Worm (Caenorhabditis elegans) whole organism, L3 larva: Measurements from ENCODE around the gene F11A10.5.
A peak's percentile ranks its signal among the peaks of the same experiment; 100 is the strongest.

Experiments
- ZK546.5 ChIP-seq: sonication (generic microtip); optimal IDR thresholded peaks from 2 replicates; lab custom pipeline; 2017; ENCODE audit warnings: missing biosample characterization, missing genetic modification characterization
- aly-2 ChIP-seq: fragments of 150-350 bp; optimal IDR thresholded peaks from 2 replicates; lab custom pipeline; 2014; ENCODE audit warnings: missing biosample characterization, missing genetic modification characterization
- ama-1 ChIP-seq: fragments of 150-350 bp; optimal IDR thresholded peaks from 2 replicates; lab custom pipeline; 2018
- ceh-16 ChIP-seq: sonication (generic microtip); optimal IDR thresholded peaks from 2 replicates; lab custom pipeline; 2017; ENCODE audit warnings: missing biosample characterization, missing genetic modification characterization
- ceh-28 ChIP-seq: fragments of 150-350 bp; optimal IDR thresholded peaks from 2 replicates; lab custom pipeline; 2014; ENCODE audit warnings: missing biosample characterization, missing genetic modification reagents, missing genetic modification characterization
- ceh-9 ChIP-seq: sonication (generic microtip); optimal IDR thresholded peaks from 2 replicates; lab custom pipeline; 2018; ENCODE audit warnings: missing biosample characterization, missing genetic modification characterization
- daf-12 ChIP-seq: fragments of 150-350 bp; optimal IDR thresholded peaks from 2 replicates; lab custom pipeline; 2014; ENCODE audit warnings: missing biosample characterization, missing genetic modification reagents, missing genetic modification characterization
- egl-27 ChIP-seq: sonication (generic microtip); optimal IDR thresholded peaks from 4 replicates; lab custom pipeline; 2017; ENCODE audit warnings: missing biosample characterization, missing genetic modification reagents, missing genetic modification characterization
- egl-5 ChIP-seq: fragments of 150-350 bp; optimal IDR thresholded peaks from 2 replicates; lab custom pipeline; 2017; ENCODE audit warnings: missing biosample characterization, missing genetic modification reagents, missing genetic modification characterization, inconsistent platforms
- elt-1 ChIP-seq: fragments of 150-350 bp; optimal IDR thresholded peaks from 2 replicates; lab custom pipeline; 2014; ENCODE audit warnings: missing biosample characterization, missing genetic modification characterization
- eor-1 ChIP-seq, 2 experiments: fragments of 150-350 bp; optimal IDR thresholded peaks; 2 replicates each; lab custom pipeline; 2014 to 2018; ENCODE audit warnings: missing biosample characterization in 2 of 2, missing genetic modification characterization in 2 of 2
- fkh-10 ChIP-seq: sonication (generic microtip); optimal IDR thresholded peaks from 2 replicates; lab custom pipeline; 2017; ENCODE audit warnings: missing biosample characterization, missing genetic modification reagents, missing genetic modification characterization
- fkh-2 ChIP-seq: fragments of 150-350 bp; optimal IDR thresholded peaks from 2 replicates; lab custom pipeline; 2014; ENCODE audit warnings: missing biosample characterization, missing genetic modification reagents, missing genetic modification characterization
- fos-1 ChIP-seq: fragments of 150-350 bp; optimal IDR thresholded peaks from 2 replicates; lab custom pipeline; 2014; ENCODE audit warnings: missing biosample characterization, missing genetic modification characterization
- hmg-11 ChIP-seq: sonication (generic microtip); optimal IDR thresholded peaks from 2 replicates; lab custom pipeline; 2016; ENCODE audit warnings: missing genetic modification characterization, missing compliant biosample characterization
- lin-15B ChIP-seq: fragments of 150-350 bp; optimal IDR thresholded peaks from 2 replicates; lab custom pipeline; 2014; ENCODE audit warnings: missing biosample characterization, missing genetic modification characterization
- lsy-12 ChIP-seq: sonication (generic microtip); optimal IDR thresholded peaks from 2 replicates; lab custom pipeline; 2016; ENCODE audit warnings: mild to moderate bottlenecking, missing genetic modification characterization, missing compliant biosample characterization
- nfya-1 ChIP-seq: sonication (generic microtip); optimal IDR thresholded peaks from 2 replicates; lab custom pipeline; 2017; ENCODE audit warnings: missing genetic modification characterization, mild to moderate bottlenecking, missing compliant biosample characterization, antibody characterized with exemption, moderate library complexity; ENCODE audit not compliant: insufficient read depth
- nhr-12 ChIP-seq: fragments of 150-350 bp; optimal IDR thresholded peaks from 2 replicates; lab custom pipeline; 2014; ENCODE audit warnings: missing biosample characterization, missing genetic modification characterization
- nhr-23 ChIP-seq: fragments of 150-350 bp; optimal IDR thresholded peaks from 2 replicates; lab custom pipeline; 2014; ENCODE audit warnings: missing biosample characterization, missing genetic modification reagents, missing genetic modification characterization
- nhr-237 ChIP-seq: fragments of 150-350 bp; optimal IDR thresholded peaks from 2 replicates; lab custom pipeline; 2014; ENCODE audit warnings: missing biosample characterization, missing genetic modification characterization
- nhr-25 ChIP-seq: sonication (generic microtip); optimal IDR thresholded peaks from 2 replicates; lab custom pipeline; 2017; ENCODE audit warnings: missing biosample characterization, missing genetic modification characterization
- nhr-28 ChIP-seq: fragments of 150-350 bp; optimal IDR thresholded peaks from 2 replicates; lab custom pipeline; 2014; ENCODE audit warnings: missing biosample characterization, missing genetic modification characterization
- nhr-43 ChIP-seq: sonication (generic microtip); optimal IDR thresholded peaks from 2 replicates; lab custom pipeline; 2016; ENCODE audit warnings: mild to moderate bottlenecking, missing genetic modification characterization, missing compliant biosample characterization; ENCODE audit not compliant: poor library complexity, severe bottlenecking
- nhr-67 ChIP-seq: fragments of 150-350 bp; optimal IDR thresholded peaks from 2 replicates; lab custom pipeline; 2014; ENCODE audit warnings: missing biosample characterization, missing genetic modification characterization
- nhr-77 ChIP-seq: fragments of 150-350 bp; optimal IDR thresholded peaks from 2 replicates; lab custom pipeline; 2014; ENCODE audit warnings: missing biosample characterization, missing genetic modification characterization
- pha-4 ChIP-seq: fragments of 150-350 bp; optimal IDR thresholded peaks from 2 replicates; lab custom pipeline; 2014; ENCODE audit warnings: missing biosample characterization, missing genetic modification reagents, missing genetic modification characterization
- skn-1 ChIP-seq: fragments of 150-350 bp; optimal IDR thresholded peaks from 2 replicates; lab custom pipeline; 2014; ENCODE audit warnings: missing biosample characterization, missing genetic modification characterization
- snpc-4 ChIP-seq: fragments of 150-350 bp; optimal IDR thresholded peaks from 2 replicates; lab custom pipeline; 2014; ENCODE audit warnings: missing biosample characterization, missing genetic modification characterization
- tbx-2 ChIP-seq: sonication (generic microtip); optimal IDR thresholded peaks from 2 replicates; lab custom pipeline; 2016; ENCODE audit warnings: mild to moderate bottlenecking, missing genetic modification characterization, missing compliant biosample characterization
- unc-62 ChIP-seq: fragments of 150-350 bp; sonication (generic microtip); optimal IDR thresholded peaks from 4 replicates; lab custom pipeline; 2014; ENCODE audit warnings: missing biosample characterization, missing genetic modification reagents, missing genetic modification characterization
- zag-1 ChIP-seq: fragments of 150-350 bp; optimal IDR thresholded peaks from 2 replicates; lab custom pipeline; 2014; ENCODE audit warnings: missing biosample characterization, missing genetic modification characterization
- ztf-11 ChIP-seq: fragments of 150-350 bp; optimal IDR thresholded peaks from 2 replicates; lab custom pipeline; 2014; ENCODE audit warnings: missing biosample characterization, missing genetic modification characterization
- ztf-4 ChIP-seq: fragments of 150-350 bp; optimal IDR thresholded peaks from 2 replicates; lab custom pipeline; 2014; ENCODE audit warnings: missing biosample characterization, missing genetic modification characterization

The F11A10.5 gene

DNA sequence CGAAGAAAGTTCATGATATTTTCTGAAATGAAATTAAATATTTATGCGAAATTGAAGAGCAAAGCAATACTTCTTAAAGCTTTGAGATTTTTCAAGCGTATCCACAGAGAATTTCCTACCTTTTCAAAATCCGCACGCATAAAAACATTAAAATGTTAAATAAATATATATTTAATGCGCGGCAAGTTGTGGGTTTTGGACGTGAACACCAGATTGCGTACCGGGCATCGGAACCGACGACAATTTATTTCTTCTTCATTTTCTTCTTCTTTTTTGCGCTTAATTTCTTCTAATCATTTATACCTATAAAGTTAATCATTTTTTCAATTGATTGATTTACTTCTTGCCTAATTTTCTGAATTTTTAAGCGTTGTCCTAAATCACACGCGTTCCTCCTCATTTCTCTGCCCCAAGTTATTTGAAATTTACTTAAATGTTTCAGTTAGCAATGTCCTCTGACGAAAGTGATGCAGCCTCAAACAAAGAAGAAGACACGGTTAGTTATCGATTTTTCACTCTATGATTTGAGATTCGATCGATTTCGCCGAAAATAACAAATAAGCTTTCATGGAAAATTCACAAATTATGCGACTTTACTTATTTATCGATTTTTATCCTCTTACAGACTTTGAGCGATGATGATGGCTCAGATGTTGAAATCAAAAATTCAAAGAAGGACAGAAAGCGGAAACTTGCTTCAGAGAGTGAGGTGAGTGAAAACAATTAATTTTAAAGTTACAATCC, 42.7 kb upstream of the F11A10.5 start, which contains the start of the genes bre-5 and spt-5:
Gene bre-5 (minus strand): TSS at position 167 of the 744 bp plus-strand sequence.
Gene spt-5 (plus strand): TSS at position 443 of the 744 bp plus-strand sequence.
- TF ChIP-seq lin-15B (tag; lab: Kevin White, UChicago): peak; percentile 36
- no peak for TF ChIP-seq ceh-16 (tag; lab: Kevin White, UChicago)
- no peak for TF ChIP-seq nhr-28
- TF ChIP-seq nhr-23: peak; percentile 21
- peak; percentile 64 for TF ChIP-seq pha-4 (tag; lab: Kevin White, UChicago)
- peak; percentile 47 for TF ChIP-seq hmg-11 (tag; lab: Kevin White, UChicago)
- TF ChIP-seq ceh-28 (tag; lab: Kevin White, UChicago): peak; percentile 35
- TF ChIP-seq, all 47 proteins: peak for 5

DNA sequence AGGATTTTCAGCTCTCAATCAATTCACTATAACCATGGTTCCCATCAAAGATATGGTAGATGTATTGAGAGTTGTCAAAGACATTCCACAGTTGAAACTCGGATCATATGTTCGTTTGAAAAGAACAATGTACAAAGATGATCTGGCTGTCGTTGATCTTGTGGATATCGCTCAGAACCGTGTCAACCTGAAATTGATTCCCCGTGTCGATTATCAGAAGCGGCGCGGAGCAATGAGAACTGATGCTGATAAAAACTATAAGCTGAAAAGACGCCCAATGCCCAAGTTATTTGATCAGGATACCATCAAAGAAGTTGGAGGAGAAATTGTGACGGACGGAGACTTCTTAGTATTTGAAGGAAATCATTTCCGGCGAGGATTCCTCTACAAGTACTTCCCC, 41.5 kb upstream of the F11A10.5 start:
- TF ChIP-seq snpc-4 (tag; lab: Kevin White, UChicago) (no peak), skn-1 (tag; lab: Kevin White, UChicago) (no peak), ztf-4 (tag; lab: Kevin White, UChicago) (no peak), nhr-237 (no peak), pha-4 (tag; lab: Kevin White, UChicago) (no peak), nhr-12 (no peak), nhr-77 (tag; lab: Kevin White, UChicago) (no peak), egl-27 (tag; lab: Kevin White, UChicago) (no peak), hmg-11 (tag; lab: Kevin White, UChicago) (no peak), fkh-10 (GFP tag; lab: Kevin White, UChicago) (no peak), ceh-16 (tag; lab: Kevin White, UChicago) (no peak), nhr-25 (tag; lab: Kevin White, UChicago) (no peak), fkh-2 (tag; lab: Kevin White, UChicago) (no peak), ceh-9 (no peak), ama-1 (lab: Kevin White, UChicago) (no peak), ZK546.5 (tag; lab: Kevin White, UChicago) (no peak)

DNA sequence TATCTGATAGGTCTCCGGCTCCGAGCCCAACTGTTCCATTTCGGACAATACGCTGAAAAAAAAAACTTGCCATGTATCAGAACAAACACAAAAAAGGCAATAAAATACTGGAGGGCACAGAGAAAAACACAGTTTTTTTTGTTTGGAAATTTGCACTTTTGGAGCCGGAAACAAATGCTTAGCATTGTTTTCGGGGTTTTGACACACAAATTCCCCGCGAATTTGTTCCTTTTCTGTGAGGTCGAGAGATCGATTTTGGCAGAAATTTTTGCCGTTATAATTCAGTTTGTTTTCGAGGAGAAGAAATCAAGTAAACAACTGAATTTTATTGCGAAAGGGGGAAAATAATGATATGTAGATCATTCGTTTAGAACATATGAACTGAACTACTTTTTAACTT, 37.3 kb upstream of the F11A10.5 start, which contains the start of gene K08E4.2:
Gene K08E4.2 (minus strand): TSS at position 54 of the 400 bp plus-strand sequence.
- no peak for TF ChIP-seq egl-5 (tag; lab: Kevin White, UChicago)
- TF ChIP-seq nhr-25 (tag; lab: Kevin White, UChicago): no peak
- TF ChIP-seq ama-1 (lab: Kevin White, UChicago): no peak
- no peak for TF ChIP-seq nhr-237

DNA sequence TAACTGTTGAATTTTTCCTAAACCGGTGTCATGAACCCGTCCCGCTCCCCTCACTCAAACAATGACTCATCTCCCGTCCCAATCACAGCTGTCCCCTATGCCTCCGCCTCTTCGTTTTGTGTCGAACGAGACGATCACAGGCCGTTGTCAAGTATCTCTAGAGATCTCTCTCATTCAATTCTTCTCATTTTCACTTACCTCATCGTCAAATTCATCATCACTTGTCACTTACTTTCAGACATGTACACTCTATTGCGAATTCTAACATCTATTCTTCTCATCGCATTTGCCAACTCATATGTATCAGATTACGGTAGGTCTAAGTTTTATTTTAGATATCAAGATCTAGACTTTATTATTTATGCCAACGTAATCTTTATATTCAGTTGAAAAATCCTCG, 36.4 kb upstream of the F11A10.5 start, which contains the start of gene K08E4.3:
Gene K08E4.3 (plus strand): TSS at position 235 of the 400 bp plus-strand sequence.
- TF ChIP-seq hmg-11 (tag; lab: Kevin White, UChicago): no peak
- TF ChIP-seq lsy-12 (tag; lab: Kevin White, UChicago): no peak
- TF ChIP-seq unc-62: peak; percentile 33
- TF ChIP-seq nhr-23: no peak
- TF ChIP-seq elt-1 (tag; lab: Kevin White, UChicago): no peak
- TF ChIP-seq eor-1 (tag; optimal IDR thresholded peaks at IDR 0.05; lab: Kevin White, UChicago): no peak
- TF ChIP-seq nhr-77 (tag; lab: Kevin White, UChicago): no peak
- TF ChIP-seq nhr-43 (tag; lab: Kevin White, UChicago): no peak
- no peak for TF ChIP-seq skn-1 (tag; lab: Kevin White, UChicago)
- no peak for TF ChIP-seq snpc-4 (tag; lab: Kevin White, UChicago)
- no peak for TF ChIP-seq aly-2
- TF ChIP-seq zag-1 (tag; lab: Kevin White, UChicago): no peak
- no peak for TF ChIP-seq tbx-2 (tag; lab: Kevin White, UChicago)
- TF ChIP-seq nfya-1 (tag; lab: Kevin White, UChicago): peak; percentile 55
- no peak for TF ChIP-seq nhr-67
- no peak for TF ChIP-seq ceh-28 (tag; lab: Kevin White, UChicago)
- TF ChIP-seq ztf-11 (tag; lab: Kevin White, UChicago): no peak
- TF ChIP-seq, all 47 proteins: peak for 2

DNA sequence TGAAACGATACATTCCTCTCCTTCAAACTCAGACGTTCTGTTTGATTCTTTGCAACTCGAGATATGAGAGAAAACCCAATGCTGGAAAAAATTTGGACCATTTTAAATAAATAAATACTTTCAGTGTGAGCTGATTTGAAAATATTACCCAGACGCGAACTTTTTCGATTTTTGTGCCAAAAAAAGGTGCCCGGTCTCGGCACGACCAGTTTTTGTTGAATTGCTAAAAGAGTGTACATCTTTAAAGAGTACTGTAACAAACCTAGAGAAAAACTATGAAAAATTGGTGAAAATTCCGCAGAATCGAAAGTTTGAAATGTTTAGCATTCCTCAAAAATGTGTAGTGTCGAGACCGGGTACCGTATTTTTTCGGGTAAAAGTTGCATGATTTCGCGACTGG, 32.7 kb upstream of the F11A10.5 start, which contains the start of gene K08E4.8:
Gene K08E4.8 (minus strand): TSS at position 101 of the 400 bp plus-strand sequence.
- TF ChIP-seq eor-1 (tag; optimal IDR thresholded peaks at IDR 0.05; lab: Kevin White, UChicago): no peak
- TF ChIP-seq pha-4 (tag; lab: Kevin White, UChicago): no peak
- no peak for TF ChIP-seq elt-1 (tag; lab: Kevin White, UChicago)
- no peak for TF ChIP-seq fos-1 (tag; lab: Kevin White, UChicago)
- TF ChIP-seq ZK546.5 (tag; lab: Kevin White, UChicago): no peak
- no peak for TF ChIP-seq daf-12 (tag; lab: Kevin White, UChicago)
